Fruit fly (Drosophila melanogaster): Measurements from ENCODE around the gene CG6324.
A peak's percentile ranks its signal among the peaks of the same experiment; 100 is the strongest.

The CG6324 gene

dm6 chrX:15530369-15530768, 54.5 kb downstream of the CG6324 start (continued):
- TF ChIP-seq Blimp-1 (GFP tag; optimal IDR thresholded peaks at IDR 0.05) (no peak), CG7271 (tag; optimal IDR thresholded peaks at IDR 0.05) (no peak), Side (GFP tag; optimal IDR thresholded peaks at IDR 0.05) (no peak), CG7987 (GFP tag; optimal IDR thresholded peaks at IDR 0.05) (no peak), CG17385 (GFP tag; optimal IDR thresholded peaks at IDR 0.05) (no peak), Mes4 (GFP tag; optimal IDR thresholded peaks at IDR 0.05) (no peak), CG12391 (tag; optimal IDR thresholded peaks at IDR 0.05) (peak; percentile 27), dysf (GFP tag; IDR thresholded peaks at IDR 0.05) (0 out of 3 replicates have a peak, but pooled peaks have one; percentile 36), CG4730 (GFP tag; IDR thresholded peaks at IDR 0.05) (no peak), salm (tag; optimal IDR thresholded peaks at IDR 0.05) (no peak), Scr (GFP tag; IDR thresholded peaks at IDR 0.05; ENCODE audit: partially characterized antibody) (no peak), tio (GFP tag; optimal IDR thresholded peaks at IDR 0.05) (peak; percentile 3), exex (tag; optimal IDR thresholded peaks at IDR 0.05) (no peak), gem (tag; optimal IDR thresholded peaks at IDR 0.05) (peak; percentile 52), pb (GFP tag; optimal IDR thresholded peaks at IDR 0.05) (no peak), CG2678 (tag; optimal IDR thresholded peaks at IDR 0.05) (peak; percentile 39), repo (GFP tag; optimal IDR thresholded peaks at IDR 0.05) (no peak), sens (GFP tag) (peak; percentile 24), eve (GFP tag; optimal IDR thresholded peaks at IDR 0.05) (no peak), CG9797 (GFP tag; optimal IDR thresholded peaks at IDR 0.05) (no peak), CG31441 (GFP tag; IDR thresholded peaks at IDR 0.05) (0 out of 2 replicates have a peak, but pooled peaks have one; percentile 28), cad (GFP tag; optimal IDR thresholded peaks at IDR 0.05) (no peak), crc (GFP tag; optimal IDR thresholded peaks at IDR 0.05) (no peak), CG1529 (GFP tag; optimal IDR thresholded peaks at IDR 0.05) (no peak), abd-A (tag; optimal IDR thresholded peaks at IDR 0.05) (no peak), corto (GFP tag; optimal IDR thresholded peaks at IDR 0.05) (no peak), cas (GFP tag; IDR thresholded peaks at IDR 0.05) (no peak), Sin3A (optimal IDR thresholded peaks at IDR 0.05) (no peak), Dll (GFP tag; IDR thresholded peaks at IDR 0.05; ENCODE audit: partially characterized antibody) (no peak), dmrt99B (tag; optimal IDR thresholded peaks at IDR 0.05) (peak; percentile 50), CTCF (GFP tag; optimal IDR thresholded peaks at IDR 0.05) (no peak), Ptx1 (GFP tag; IDR thresholded peaks at IDR 0.05) (peak; percentile 38; the same call in 1 of the 2 replicates), CG10979 (tag; optimal IDR thresholded peaks at IDR 0.05) (peak; percentile 8), bsh (GFP tag; optimal IDR thresholded peaks at IDR 0.05) (peak in 1 of 2 experiments; percentile 19), Bdp1 (GFP tag; optimal IDR thresholded peaks at IDR 0.05) (no peak), CG13123 (GFP tag; optimal IDR thresholded peaks at IDR 0.05) (no peak), D (optimal IDR thresholded peaks at IDR 0.05) (no peak), D (GFP tag; optimal IDR thresholded peaks at IDR 0.05) (no peak), danr (GFP tag; IDR thresholded peaks at IDR 0.05) (no peak), CG15011 (GFP tag; optimal IDR thresholded peaks at IDR 0.05) (no peak), Trl (optimal IDR thresholded peaks at IDR 0.05) (no peak), Trl (GFP tag; optimal IDR thresholded peaks at IDR 0.05) (no peak), croc (GFP tag; conservative IDR thresholded peaks at IDR 0.05) (no peak), CG9727 (GFP tag; optimal IDR thresholded peaks at IDR 0.05) (no peak), CG15269 (tag; optimal IDR thresholded peaks at IDR 0.05) (no peak), slbo (GFP tag; IDR thresholded peaks at IDR 0.05) (peak; percentile 14; the same call in 1 of the 2 replicates), B-H2 (GFP tag; optimal IDR thresholded peaks at IDR 0.05) (no peak), CG30020 (tag; optimal IDR thresholded peaks at IDR 0.05) (no peak), Hand (GFP tag; optimal IDR thresholded peaks at IDR 0.05) (no peak), Deaf1 (tag; optimal IDR thresholded peaks at IDR 0.05) (no peak), CHES-1-like (GFP tag; optimal IDR thresholded peaks at IDR 0.05) (no peak), en (GFP tag; optimal IDR thresholded peaks at IDR 0.05) (no peak), CG17328 (GFP tag; IDR thresholded peaks at IDR 0.05) (no peak)
